Fruit fly (Drosophila melanogaster) whole organism, embryonic: ENCODE results near the gene Hsdl2.

ENCODE experiments used
- BEAF-32 ChIP-seq: fragments of 200-800 bp; sonication (Bioruptor generic); optimal IDR thresholded peaks from 3 replicates; lab custom pipeline; 2017; ENCODE audit warnings: missing biosample characterization, missing genetic modification characterization, mild to moderate bottlenecking, moderate library complexity, missing genetic modification reagents
- CG10209 ChIP-seq: fragments of 200-800 bp; sonication (Bioruptor generic); optimal IDR thresholded peaks from 3 replicates; lab custom pipeline; 2017; ENCODE audit warnings: missing biosample characterization, mild to moderate bottlenecking, missing genetic modification characterization, missing genetic modification reagents
- CG10543 ChIP-seq: fragments of 200-800 bp; sonication (Bioruptor generic); optimal IDR thresholded peaks from 3 replicates; lab custom pipeline; 2017; ENCODE audit warnings: missing biosample characterization, mild to moderate bottlenecking, missing genetic modification characterization, moderate library complexity
- CG11398 ChIP-seq: fragments of 200-800 bp; sonication (Bioruptor generic); optimal IDR thresholded peaks from 2 replicates; lab custom pipeline; 2016; ENCODE audit warnings: missing biosample characterization, missing genetic modification characterization
- CG13296 ChIP-seq: fragments of 200-800 bp; sonication (Bioruptor generic); optimal IDR thresholded peaks from 3 replicates; lab custom pipeline; 2018; ENCODE audit warnings: missing biosample characterization, mild to moderate bottlenecking, missing genetic modification characterization
- CG15479 ChIP-seq: fragments of 200-800 bp; sonication (Bioruptor generic); optimal IDR thresholded peaks from 3 replicates; lab custom pipeline; 2019; ENCODE audit warnings: missing biosample characterization, mild to moderate bottlenecking, missing genetic modification characterization, moderate library complexity
- CG15514 ChIP-seq: fragments of 200-800 bp; sonication (Bioruptor generic); optimal IDR thresholded peaks from 3 replicates; lab custom pipeline; 2017; ENCODE audit warnings: missing biosample characterization, missing genetic modification characterization, mild to moderate bottlenecking, moderate library complexity, missing genetic modification reagents
- CG16863 ChIP-seq: fragments of 200-800 bp; sonication (Bioruptor generic); optimal IDR thresholded peaks from 3 replicates; lab custom pipeline; 2016; ENCODE audit warnings: missing biosample characterization, missing genetic modification characterization
- CG30020 ChIP-seq: fragments of 200-800 bp; optimal IDR thresholded peaks from 2 replicates; lab custom pipeline; 2019; ENCODE audit warnings: missing biosample characterization, mild to moderate bottlenecking, missing genetic modification characterization, moderate library complexity
- CG31365 ChIP-seq: fragments of 200-800 bp; sonication (Bioruptor generic); optimal IDR thresholded peaks from 2 replicates; lab custom pipeline; 2018; ENCODE audit warnings: missing biosample characterization, mild to moderate bottlenecking, missing genetic modification characterization
- CG31441 ChIP-seq: fragments of 200-800 bp; sonication (Bioruptor generic); IDR thresholded peaks from 2 replicates; pipeline ENCODE4 v1.3.6; 2022; ENCODE audit warnings: missing biosample characterization, missing genetic modification characterization
- CG34422 ChIP-seq: fragments of 200-800 bp; sonication (Bioruptor generic); IDR thresholded peaks from 3 replicates; pipeline ENCODE4 v1.3.6; 2022; ENCODE audit warnings: missing biosample characterization, missing genetic modification characterization
- CG4360 ChIP-seq: fragments of 200-800 bp; sonication (Bioruptor generic); IDR thresholded peaks from 2 replicates; pipeline ENCODE4 v1.3.6; 2022; ENCODE audit warnings: missing biosample characterization, missing genetic modification characterization
- CG4404 ChIP-seq: fragments of 200-800 bp; sonication (Bioruptor generic); IDR thresholded peaks from 2 replicates; pipeline ENCODE4 v1.3.6; 2022; ENCODE audit warnings: missing biosample characterization, missing genetic modification characterization
- CG4617 ChIP-seq: fragments of 200-800 bp; sonication (Bioruptor generic); optimal IDR thresholded peaks from 3 replicates; lab custom pipeline; 2016; ENCODE audit warnings: missing biosample characterization, missing genetic modification characterization, borderline replicate concordance
- CG5953 ChIP-seq: fragments of 200-800 bp; sonication (Bioruptor generic); IDR thresholded peaks from 2 replicates; pipeline ENCODE4 v1.3.6; 2022; ENCODE audit warnings: missing biosample characterization, missing genetic modification characterization
- CG7372 ChIP-seq: fragments of 200-800 bp; sonication (Bioruptor generic); IDR thresholded peaks from 2 replicates; pipeline ENCODE4 v1.3.6; 2022; ENCODE audit warnings: missing biosample characterization, missing genetic modification characterization
- CG8478 ChIP-seq: fragments of >200 bp; optimal IDR thresholded peaks from 2 replicates; lab custom pipeline; 2018
- CG9215 ChIP-seq: fragments of 200-800 bp; sonication (Bioruptor generic); IDR thresholded peaks from 2 replicates; pipeline ENCODE4 v1.3.6; 2022; ENCODE audit warnings: missing biosample characterization, missing genetic modification characterization
- CG9609 ChIP-seq: fragments of 200-800 bp; sonication (Bioruptor generic); optimal IDR thresholded peaks from 3 replicates; lab custom pipeline; 2016; ENCODE audit warnings: missing biosample characterization, missing genetic modification characterization
- CG9797 ChIP-seq: fragments of 200-800 bp; sonication (Bioruptor generic); optimal IDR thresholded peaks from 3 replicates; lab custom pipeline; 2018; ENCODE audit warnings: missing biosample characterization, mild to moderate bottlenecking, missing genetic modification characterization
- CrebB ChIP-seq: fragments of 200-800 bp; sonication (Bioruptor generic); optimal IDR thresholded peaks from 3 replicates; lab custom pipeline; 2018; ENCODE audit warnings: missing biosample characterization, mild to moderate bottlenecking, missing genetic modification characterization
- D19A ChIP-seq: fragments of 200-800 bp; optimal IDR thresholded peaks from 3 replicates; lab custom pipeline; 2019; ENCODE audit warnings: missing biosample characterization, mild to moderate bottlenecking, missing genetic modification characterization, moderate library complexity
- Dip3 ChIP-seq: fragments of 200-800 bp; sonication (Bioruptor generic); optimal IDR thresholded peaks from 3 replicates; lab custom pipeline; 2016; ENCODE audit warnings: missing biosample characterization, missing genetic modification characterization
- Dp ChIP-seq: fragments of 200-800 bp; sonication (Bioruptor generic); optimal IDR thresholded peaks from 2 replicates; lab custom pipeline; 2018; ENCODE audit warnings: missing biosample characterization, mild to moderate bottlenecking, missing genetic modification characterization, moderate library complexity
- Drgx ChIP-seq: fragments of 200-800 bp; sonication (Bioruptor generic); IDR thresholded peaks from 2 replicates; pipeline ENCODE4 v1.3.6; 2022; ENCODE audit warnings: missing biosample characterization, missing genetic modification characterization
- E2f2 ChIP-seq: fragments of 200-800 bp; sonication (Bioruptor generic); IDR thresholded peaks from 2 replicates; pipeline ENCODE4 v1.3.6; 2022; ENCODE audit warnings: missing biosample characterization, missing genetic modification characterization
- Elba2 ChIP-seq: fragments of 200-800 bp; sonication (Bioruptor generic); optimal IDR thresholded peaks from 3 replicates; lab custom pipeline; 2016; ENCODE audit warnings: missing biosample characterization, missing genetic modification characterization
- HLH4C ChIP-seq: fragments of 200-800 bp; sonication (Bioruptor generic); IDR thresholded peaks from 3 replicates; pipeline ENCODE4 v1.3.6; 2022; ENCODE audit warnings: missing biosample characterization, missing genetic modification characterization; ENCODE audit not compliant: partially characterized antibody
- MESR4 ChIP-seq: fragments of 200-800 bp; sonication (Bioruptor generic); optimal IDR thresholded peaks from 2 replicates; lab custom pipeline; 2018; ENCODE audit warnings: missing biosample characterization, mild to moderate bottlenecking, missing genetic modification characterization, moderate library complexity
- YL-1 ChIP-seq: fragments of 200-800 bp; sonication (Bioruptor generic); optimal IDR thresholded peaks from 3 replicates; lab custom pipeline; 2017; ENCODE audit warnings: missing biosample characterization, mild to moderate bottlenecking, missing genetic modification characterization
- bbx ChIP-seq: fragments of 200-800 bp; sonication (Bioruptor generic); IDR thresholded peaks from 2 replicates; pipeline ENCODE4 v1.3.6; 2022; ENCODE audit warnings: missing biosample characterization, missing genetic modification characterization; ENCODE audit not compliant: partially characterized antibody
- fd102C ChIP-seq: fragments of 200-800 bp; sonication (Bioruptor generic); optimal IDR thresholded peaks from 2 replicates; lab custom pipeline; 2018; ENCODE audit warnings: missing biosample characterization, mild to moderate bottlenecking, missing genetic modification characterization, moderate library complexity
- gem ChIP-seq: fragments of 200-800 bp; sonication (Bioruptor generic); optimal IDR thresholded peaks from 2 replicates; lab custom pipeline; 2019; ENCODE audit warnings: missing biosample characterization, mild to moderate bottlenecking, missing genetic modification characterization, moderate library complexity
- gfzf ChIP-seq: fragments of 200-800 bp; sonication (Bioruptor generic); optimal IDR thresholded peaks from 2 replicates; lab custom pipeline; 2016; ENCODE audit warnings: missing biosample characterization, mild to moderate bottlenecking, missing genetic modification characterization, moderate library complexity
- grn ChIP-seq: fragments of 200-800 bp; sonication (Bioruptor generic); optimal IDR thresholded peaks from 3 replicates; lab custom pipeline; 2017; ENCODE audit warnings: missing biosample characterization, missing genetic modification characterization
- hkb ChIP-seq, 2 experiments: fragments of 200-800 bp in 1 of 2; fragments of >200 bp in 1 of 2; sonication (Bioruptor generic) in 1 of 2; IDR thresholded peaks in 1 of 2; optimal IDR thresholded peaks in 1 of 2; 2 replicates each; pipeline versions ENCODE4 v1.3.6 to Lab custom; 2017 to 2022; ENCODE audit warnings: missing biosample characterization in 1 of 2, missing genetic modification characterization in 1 of 2
- jing ChIP-seq: fragments of 200-800 bp; sonication (Bioruptor generic); optimal IDR thresholded peaks from 2 replicates; lab custom pipeline; 2018; ENCODE audit warnings: missing biosample characterization, mild to moderate bottlenecking, missing genetic modification characterization
- knrl ChIP-seq: fragments of 200-800 bp; sonication (Bioruptor generic); IDR thresholded peaks from 3 replicates; pipeline ENCODE4 v1.3.6; 2022; ENCODE audit warnings: missing biosample characterization, missing genetic modification characterization; ENCODE audit not compliant: partially characterized antibody
- mam ChIP-seq: fragments of 200-800 bp; sonication (Bioruptor generic); optimal IDR thresholded peaks from 3 replicates; lab custom pipeline; 2016; ENCODE audit warnings: missing biosample characterization, missing genetic modification characterization
- pzg ChIP-seq: fragments of 200-800 bp; sonication (Bioruptor generic); optimal IDR thresholded peaks from 3 replicates; lab custom pipeline; 2018; ENCODE audit warnings: missing biosample characterization, mild to moderate bottlenecking, missing genetic modification characterization, moderate library complexity
- shn ChIP-seq: fragments of 200-800 bp; sonication (Bioruptor generic); optimal IDR thresholded peaks from 3 replicates; lab custom pipeline; 2016; ENCODE audit warnings: missing biosample characterization, missing genetic modification characterization
- slbo ChIP-seq: fragments of 200-800 bp; sonication (Bioruptor generic); IDR thresholded peaks from 2 replicates; pipeline ENCODE4 v1.3.6; 2022; ENCODE audit warnings: missing biosample characterization, missing genetic modification characterization
- ssp ChIP-seq: fragments of 200-800 bp; sonication (Bioruptor generic); IDR thresholded peaks from 2 replicates; pipeline ENCODE4 v1.3.6; 2022; ENCODE audit warnings: missing biosample characterization, missing genetic modification characterization
- twi ChIP-seq: fragments of 200-800 bp; optimal IDR thresholded peaks from 2 replicates; lab custom pipeline; 2019; ENCODE audit warnings: missing biosample characterization, mild to moderate bottlenecking, missing genetic modification characterization, moderate library complexity
- tx ChIP-seq: fragments of 200-800 bp; sonication (Bioruptor generic); optimal IDR thresholded peaks from 2 replicates; lab custom pipeline; 2016; ENCODE audit warnings: missing biosample characterization, missing genetic modification characterization
- vvl ChIP-seq: fragments of 200-800 bp; sonication (Bioruptor generic); IDR thresholded peaks from 2 replicates; pipeline ENCODE4 v1.3.6; 2022; ENCODE audit warnings: missing biosample characterization, missing genetic modification characterization

Hsdl2 gene

DNA sequence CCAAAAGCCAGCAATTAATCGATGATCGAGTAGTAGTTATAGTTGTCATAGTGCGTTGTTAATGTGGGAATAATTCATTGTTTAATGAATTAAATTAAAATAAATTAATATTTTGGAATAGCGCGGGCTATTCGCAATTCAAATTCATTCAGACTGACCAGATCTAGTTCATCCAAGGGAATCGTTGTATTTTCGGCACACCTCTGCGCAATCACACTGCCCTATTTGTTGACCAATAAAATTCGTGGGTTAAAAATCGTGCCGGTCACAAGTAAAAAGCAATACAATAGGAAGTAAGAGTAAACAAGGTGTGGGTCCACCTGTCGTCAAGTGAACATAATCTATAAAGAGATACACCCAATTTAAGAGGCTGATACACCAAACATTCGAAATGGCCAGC is 1.7 kb downstream of the Hsdl2 start, which contains the start of gene CG12883 (continued):
- TF ChIP-seq CG9797 (GFP tag; lab: Kevin White, UChicago) (peak; percentile 61), CG31365 (tag; lab: Kevin White, UChicago) (no peak), gfzf (GFP tag; lab: Kevin White, UChicago) (peak; percentile 74), CG15514 (GFP tag; lab: Kevin White, UChicago) (peak; percentile 52), CG34422 (GFP tag; lab: Robert Waterston, UW) (peak; percentile 14; the same call in 1 of the 3 replicates), vvl (GFP tag; lab: Robert Waterston, UW) (peak; percentile 54; the same call in 1 of the 2 replicates), pzg (GFP tag; lab: Kevin White, UChicago) (peak; percentile 59), CG9609 (no peak), Dip3 (no peak), hkb (optimal IDR thresholded peaks at IDR 0.05; lab: Kevin White, UChicago) (no peak), hkb (GFP tag; IDR thresholded peaks at IDR 0.05; lab: Robert Waterston, UW) (no peak), mam (GFP tag; lab: Kevin White, UChicago) (no peak), CrebB (tag; lab: Kevin White, UChicago) (no peak), CG13296 (no peak), E2f2 (GFP tag; lab: Robert Waterston, UW) (peak; percentile 90), CG4617 (GFP tag; lab: Kevin White, UChicago) (peak; percentile 3), bbx (GFP tag; lab: Robert Waterston, UW) (peak; percentile 8; the same call in 1 of the 2 replicates), CG9215 (GFP tag; lab: Robert Waterston, UW) (no peak), HLH4C (GFP tag; lab: Robert Waterston, UW) (no peak), CG7372 (GFP tag; lab: Robert Waterston, UW) (no peak), CG31441 (GFP tag; lab: Robert Waterston, UW) (no peak), BEAF-32 (GFP tag; lab: Kevin White, UChicago) (peak; percentile 12), Dp (peak; percentile 82), fd102C (GFP tag; lab: Kevin White, UChicago) (no peak), Elba2 (peak; percentile 63)

- TF ChIP-seq CG10543 (GFP tag; lab: Kevin White, UChicago) (no peak), grn (GFP tag; lab: Kevin White, UChicago) (no peak), CG4404 (GFP tag; lab: Robert Waterston, UW) (no peak), twi (tag; lab: Kevin White, UChicago) (no peak), CG8478 (lab: Kevin White, UChicago) (peak; percentile 52), ssp (GFP tag; lab: Robert Waterston, UW) (no peak), CG5953 (0 out of 2 replicates have a peak, but pooled peaks have one; percentile 27)
Measured at dm6 chr3R:27679667-27680066, 2.3 kb downstream of the Hsdl2 start.

DNA sequence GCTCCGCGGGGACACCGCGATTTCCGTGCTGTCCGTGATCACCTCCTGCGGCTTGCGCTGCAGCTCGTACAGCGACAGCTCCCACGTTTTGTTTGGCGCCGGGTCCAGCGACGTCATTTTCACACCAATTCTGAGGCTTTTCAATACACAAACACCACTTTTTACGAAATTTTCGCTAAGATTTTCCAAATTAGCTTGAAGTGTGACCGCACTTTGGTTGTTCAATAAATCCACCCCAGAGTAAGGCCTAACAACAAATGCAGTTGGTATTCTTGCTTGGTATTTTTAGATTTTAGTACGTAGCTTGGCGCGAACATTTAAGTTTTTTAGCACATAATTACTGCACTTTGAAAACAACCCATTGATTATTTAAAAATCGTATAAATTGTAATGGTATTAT is 4.5 kb downstream of the Hsdl2 start, which contains the start of gene Sce:
Sce (minus strand) TSS at position 231 of the 400 bp plus-strand sequence.
- TF ChIP-seq CG30020 (tag; lab: Kevin White, UChicago) (no peak), CG4360 (GFP tag; lab: Robert Waterston, UW) (no peak), Dp (peak; percentile 92), BEAF-32 (GFP tag; lab: Kevin White, UChicago) (peak; percentile 3), CG15479 (no peak), CG16863 (GFP tag; lab: Kevin White, UChicago) (no peak), knrl (GFP tag; lab: Robert Waterston, UW) (no peak), shn (GFP tag; lab: Kevin White, UChicago) (no peak), CG9609 (no peak), Drgx (GFP tag; lab: Robert Waterston, UW) (no peak), CG9797 (GFP tag; lab: Kevin White, UChicago) (peak; percentile 61), D19A (tag; lab: Kevin White, UChicago) (no peak), gem (tag; lab: Kevin White, UChicago) (no peak), slbo (no peak), YL-1 (peak; percentile 38), pzg (GFP tag; lab: Kevin White, UChicago) (peak; percentile 71), MESR4 (GFP tag; lab: Kevin White, UChicago) (peak; percentile 91), tx (no peak), jing (GFP tag; lab: Kevin White, UChicago) (no peak), CG10209 (no peak), CG4617 (GFP tag; lab: Kevin White, UChicago) (peak; percentile 79), CG11398 (GFP tag; lab: Kevin White, UChicago) (no peak)
